Worm (Caenorhabditis elegans): ENCODE results near the gene str-25.

ce11 chrV:16115381-16115780, at the start of gene str-25:
- no peak for TF ChIP-seq dao-5 (tag; optimal IDR thresholded peaks at IDR 0.05)
- no peak for TF ChIP-seq him-1 (tag; optimal IDR thresholded peaks at IDR 0.05)
- TF ChIP-seq W03F9.2 (tag; optimal IDR thresholded peaks at IDR 0.05): no peak

Data from whole organism, L4/young adult.